Worm (Caenorhabditis elegans) whole organism, young adult: ENCODE measurements around the gene anmt-2.

Experiments used
- F49E8.2 ChIP-seq: sonication (generic microtip); optimal IDR thresholded peaks from 3 replicates; lab custom pipeline; 2017; ENCODE audit warnings: missing genetic modification characterization, mild to moderate bottlenecking, missing compliant biosample characterization, antibody characterized with exemption, moderate library complexity; ENCODE audit not compliant: insufficient read depth
- T26A5.8 ChIP-seq: sonication (generic microtip); optimal IDR thresholded peaks from 2 replicates; lab custom pipeline; 2016; ENCODE audit warnings: missing genetic modification characterization, missing compliant biosample characterization
- aptf-3 ChIP-seq: fragments of 200-800 bp; sonication (Bioruptor generic); IDR thresholded peaks from 2 replicates; pipeline ENCODE4 v1.3.6; 2022; ENCODE audit warnings: missing genetic modification characterization, missing compliant biosample characterization
- ccch-3 ChIP-seq: fragments of 200-800 bp; sonication (Bioruptor generic); optimal IDR thresholded peaks from 2 replicates; lab custom pipeline; 2018; ENCODE audit warnings: mild to moderate bottlenecking, missing genetic modification characterization, missing compliant biosample characterization
- cebp-2 ChIP-seq: fragments of 200-800 bp; sonication (Bioruptor generic); IDR thresholded peaks from 2 replicates; pipeline ENCODE4 v1.3.6; 2022; ENCODE audit warnings: missing genetic modification characterization, missing compliant biosample characterization
- dpl-1 ChIP-seq: fragments of 150-350 bp; optimal IDR thresholded peaks from 2 replicates; lab custom pipeline; 2014; ENCODE audit warnings: missing biosample characterization, missing genetic modification reagents, missing genetic modification characterization
- hsf-1 ChIP-seq: fragments of 200-800 bp; sonication (Bioruptor generic); IDR thresholded peaks from 2 replicates; pipeline ENCODE4 v1.3.6; 2022; ENCODE audit warnings: missing genetic modification reagents, missing genetic modification characterization, missing compliant biosample characterization
- pha-4 ChIP-seq: fragments of 150-350 bp; sonication (generic microtip); optimal IDR thresholded peaks from 2 replicates; lab custom pipeline; 2014; ENCODE audit warnings: missing biosample characterization, missing genetic modification reagents, missing genetic modification characterization
- somi-1 ChIP-seq: fragments of 200-800 bp; sonication (Bioruptor generic); optimal IDR thresholded peaks from 2 replicates; lab custom pipeline; 2018; ENCODE audit warnings: mild to moderate bottlenecking, missing genetic modification characterization, missing compliant biosample characterization
- sptf-2 ChIP-seq: fragments of 200-800 bp; sonication (Bioruptor generic); optimal IDR thresholded peaks from 2 replicates; lab custom pipeline; 2018; ENCODE audit warnings: mild to moderate bottlenecking, missing genetic modification characterization, missing compliant biosample characterization

DNA sequence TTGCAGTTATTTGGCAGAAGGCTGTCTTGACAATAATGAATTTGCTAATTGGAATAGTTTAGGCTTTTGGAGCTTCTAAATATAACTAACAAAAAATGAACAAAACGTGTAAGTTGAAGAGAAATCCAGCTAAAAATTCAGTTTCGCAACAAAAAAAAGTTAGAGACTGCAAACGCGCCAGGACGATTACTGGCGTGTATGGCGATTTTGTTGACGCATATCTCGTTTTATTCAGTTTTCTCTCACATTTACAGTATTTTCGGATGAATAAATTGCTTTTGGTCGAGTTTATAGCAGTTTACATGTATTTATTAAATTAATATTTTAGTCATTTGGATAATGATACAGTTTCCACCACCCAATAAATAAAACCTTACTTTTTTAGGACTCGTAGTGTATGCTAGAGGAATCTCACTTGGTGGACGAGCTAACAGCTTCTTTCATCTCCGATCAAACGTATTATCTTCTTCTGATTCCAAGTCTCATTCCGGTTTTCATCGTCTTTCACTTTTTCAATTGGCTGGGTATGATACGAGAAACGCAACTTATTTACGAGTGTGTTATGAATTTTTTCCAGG is 15.6 kb upstream of the anmt-2 start, which contains the start of the genes abcf-3 and F42A10.5:
- no peak for TF ChIP-seq ccch-3 (GFP tag; lab: Kevin White, UChicago)
- TF ChIP-seq dpl-1: no peak
- TF ChIP-seq F49E8.2: no peak
- TF ChIP-seq T26A5.8: no peak
- no peak for TF ChIP-seq somi-1
- no peak for TF ChIP-seq aptf-3 (GFP tag; lab: Robert Waterston, UW)
- no peak for TF ChIP-seq sptf-2 (GFP tag; lab: Kevin White, UChicago)
- TF ChIP-seq cebp-2 (GFP tag; lab: Robert Waterston, UW): no peak
- TF ChIP-seq pha-4 (tag; lab: Kevin White, UChicago): no peak
- no peak for TF ChIP-seq hsf-1 (GFP tag; lab: Robert Waterston, UW)
